Fruit fly (Drosophila melanogaster): ENCODE data around the gene PGRP-SB2.

Gene PGRP-SB2

dm6 chr3L:16760274-16760673 is 33.9 kb downstream of the PGRP-SB2 start (continued):
- TF ChIP-seq CG18619 (GFP tag; optimal IDR thresholded peaks at IDR 0.05) (peak; percentile 4), CG6175 (GFP tag; IDR thresholded peaks at IDR 0.05) (no peak), NC2β (GFP tag; optimal IDR thresholded peaks at IDR 0.05) (no peak), CG8290 (GFP tag; optimal IDR thresholded peaks at IDR 0.05) (no peak), CG8290 (tag; optimal IDR thresholded peaks at IDR 0.05) (peak in 1 of 2 experiments; percentile 45), ac (GFP tag; optimal IDR thresholded peaks at IDR 0.05) (no peak), CG32767 (GFP tag; IDR thresholded peaks at IDR 0.05) (no peak), Blimp-1 (GFP tag; optimal IDR thresholded peaks at IDR 0.05) (peak; percentile 70), CG9876 (GFP tag; optimal IDR thresholded peaks at IDR 0.05) (no peak), H15 (GFP tag; IDR thresholded peaks at IDR 0.05) (no peak), CG12659 (GFP tag; optimal IDR thresholded peaks at IDR 0.05) (peak; percentile 0), CG14860 (GFP tag; IDR thresholded peaks at IDR 0.05; ENCODE audit: partially characterized antibody) (no peak), ci (GFP tag; IDR thresholded peaks at IDR 0.05) (0 out of 3 replicates have a peak, but pooled peaks have one; percentile 45), CG10321 (GFP tag; IDR thresholded peaks at IDR 0.05) (no peak), CG10267 (tag; optimal IDR thresholded peaks at IDR 0.05) (peak; percentile 14), CG16863 (GFP tag; optimal IDR thresholded peaks at IDR 0.05) (peak; percentile 39), stwl (tag; optimal IDR thresholded peaks at IDR 0.05) (no peak), CG13894 (tag; optimal IDR thresholded peaks at IDR 0.05) (peak; percentile 13), CG3407 (GFP tag; optimal IDR thresholded peaks at IDR 0.05) (no peak), CG17912 (GFP tag; optimal IDR thresholded peaks at IDR 0.05) (no peak), CG4820 (GFP tag; optimal IDR thresholded peaks at IDR 0.05) (peak; percentile 21), CG15011 (GFP tag; optimal IDR thresholded peaks at IDR 0.05) (no peak), Ssrp (tag; optimal IDR thresholded peaks at IDR 0.05) (peak; percentile 51), gro (GFP tag; optimal IDR thresholded peaks at IDR 0.05) (no peak), eyg (GFP tag; optimal IDR thresholded peaks at IDR 0.05) (no peak), CG7745 (tag; optimal IDR thresholded peaks at IDR 0.05) (no peak), bigmax (GFP tag; optimal IDR thresholded peaks at IDR 0.05) (no peak), CG1602 (GFP tag; optimal IDR thresholded peaks at IDR 0.05) (peak; percentile 8), nerfin-2 (GFP tag; IDR thresholded peaks at IDR 0.05; ENCODE audit: partially characterized antibody) (no peak), vfl (GFP tag; optimal IDR thresholded peaks at IDR 0.05) (no peak), gem (tag; optimal IDR thresholded peaks at IDR 0.05) (peak; percentile 64), CG3838 (GFP tag; optimal IDR thresholded peaks at IDR 0.05) (no peak), cato (GFP tag; optimal IDR thresholded peaks at IDR 0.05; ENCODE audit: borderline replicate concordance) (no peak), Adf1 (GFP tag; IDR thresholded peaks at IDR 0.05) (no peak), Deaf1 (tag; optimal IDR thresholded peaks at IDR 0.05) (no peak), CG17568 (GFP tag; optimal IDR thresholded peaks at IDR 0.05) (peak; percentile 23), Rfx (GFP tag; IDR thresholded peaks at IDR 0.05) (no peak), CG11695 (GFP tag; IDR thresholded peaks at IDR 0.05) (no peak), CG10543 (GFP tag; optimal IDR thresholded peaks at IDR 0.05) (no peak), grau (tag; optimal IDR thresholded peaks at IDR 0.05) (peak; percentile 44), Dek (tag; optimal IDR thresholded peaks at IDR 0.05) (no peak), CG7271 (tag; optimal IDR thresholded peaks at IDR 0.05) (no peak), Doc3 (GFP tag; IDR thresholded peaks at IDR 0.05; ENCODE audit: partially characterized antibody) (no peak), H2.0 (GFP tag; IDR thresholded peaks at IDR 0.05) (peak; percentile 46), CG10147 (GFP tag; optimal IDR thresholded peaks at IDR 0.05) (no peak), CG8359 (GFP tag; optimal IDR thresholded peaks at IDR 0.05; ENCODE audit: borderline replicate concordance) (no peak), ssp (GFP tag; IDR thresholded peaks at IDR 0.05) (no peak), Hey (tag; optimal IDR thresholded peaks at IDR 0.05) (peak; percentile 8), CG15601 (tag; optimal IDR thresholded peaks at IDR 0.05) (peak; percentile 60), ewg (GFP tag; optimal IDR thresholded peaks at IDR 0.05) (peak; percentile 36), cad (GFP tag; optimal IDR thresholded peaks at IDR 0.05) (no peak)
